Fruit fly (Drosophila melanogaster) whole organism, embryonic: ENCODE measurements around the gene Rab8.

ENCODE experiments used
- Atf6 ChIP-seq: fragments of 200-800 bp; sonication (Bioruptor generic); IDR thresholded peaks from 2 replicates; pipeline ENCODE4 v1.3.6; 2022; ENCODE audit warnings: missing biosample characterization, missing genetic modification characterization
- B-H2 ChIP-seq: fragments of 200-800 bp; sonication (Bioruptor generic); optimal IDR thresholded peaks from 2 replicates; lab custom pipeline; 2018; ENCODE audit warnings: missing biosample characterization, mild to moderate bottlenecking, missing genetic modification characterization
- Bgb ChIP-seq: fragments of 200-800 bp; sonication (Bioruptor generic); IDR thresholded peaks from 2 replicates; pipeline ENCODE4 v1.3.6; 2022; ENCODE audit warnings: missing biosample characterization, missing genetic modification characterization; ENCODE audit not compliant: partially characterized antibody
- Blimp-1 ChIP-seq: fragments of 200-800 bp; sonication (Bioruptor generic); optimal IDR thresholded peaks from 3 replicates; lab custom pipeline; 2018; ENCODE audit warnings: missing biosample characterization, missing genetic modification characterization, mild to moderate bottlenecking, moderate library complexity, missing genetic modification reagents
- C15 ChIP-seq: fragments of 200-800 bp; sonication (Bioruptor generic); IDR thresholded peaks from 3 replicates; pipeline ENCODE4 v1.3.6; 2022; ENCODE audit warnings: missing biosample characterization, missing genetic modification characterization
- CG11695 ChIP-seq: fragments of 200-800 bp; sonication (Bioruptor generic); IDR thresholded peaks from 3 replicates; pipeline ENCODE4 v1.3.6; 2022; ENCODE audit warnings: missing biosample characterization, missing genetic modification characterization
- CG14710 ChIP-seq: fragments of 200-800 bp; sonication (Bioruptor generic); optimal IDR thresholded peaks from 3 replicates; lab custom pipeline; 2019; ENCODE audit warnings: missing biosample characterization, mild to moderate bottlenecking, missing genetic modification characterization, moderate library complexity
- CG17186 ChIP-seq: fragments of 200-800 bp; sonication (Bioruptor generic); optimal IDR thresholded peaks from 3 replicates; lab custom pipeline; 2017; ENCODE audit warnings: missing biosample characterization, missing genetic modification reagents, missing genetic modification characterization
- CG1832 ChIP-seq: fragments of 200-800 bp; sonication (Bioruptor generic); optimal IDR thresholded peaks from 2 replicates; lab custom pipeline; 2017; ENCODE audit warnings: missing biosample characterization, mild to moderate bottlenecking, missing genetic modification characterization, inconsistent platforms
- CG18619 ChIP-seq: fragments of 200-800 bp; sonication (Bioruptor generic); optimal IDR thresholded peaks from 3 replicates; lab custom pipeline; 2017; ENCODE audit warnings: missing biosample characterization, mild to moderate bottlenecking, missing genetic modification characterization
- CG3281 ChIP-seq: fragments of 200-800 bp; sonication (Bioruptor generic); optimal IDR thresholded peaks from 3 replicates; lab custom pipeline; 2017; ENCODE audit warnings: missing biosample characterization, mild to moderate bottlenecking, missing genetic modification characterization
- CG34376 ChIP-seq: fragments of 200-800 bp; sonication (Bioruptor generic); optimal IDR thresholded peaks from 2 replicates; lab custom pipeline; 2018; ENCODE audit warnings: missing biosample characterization, mild to moderate bottlenecking, missing genetic modification characterization
- CG4360 ChIP-seq: fragments of 200-800 bp; sonication (Bioruptor generic); IDR thresholded peaks from 2 replicates; pipeline ENCODE4 v1.3.6; 2022; ENCODE audit warnings: missing biosample characterization, missing genetic modification characterization
- CG6854 ChIP-seq: fragments of 200-800 bp; sonication (Bioruptor generic); optimal IDR thresholded peaks from 3 replicates; lab custom pipeline; 2017; ENCODE audit warnings: missing biosample characterization, mild to moderate bottlenecking, missing genetic modification characterization
- CG8765 ChIP-seq: fragments of 200-800 bp; sonication (Bioruptor generic); IDR thresholded peaks from 2 replicates; pipeline ENCODE4 v1.3.6; 2022; ENCODE audit warnings: missing biosample characterization, missing genetic modification characterization
- CHES-1-like ChIP-seq: fragments of 200-800 bp; sonication (Bioruptor generic); optimal IDR thresholded peaks from 2 replicates; lab custom pipeline; 2016; ENCODE audit warnings: missing biosample characterization, missing genetic modification characterization
- Chrac-16 ChIP-seq: fragments of 200-800 bp; sonication (Bioruptor generic); optimal IDR thresholded peaks from 3 replicates; lab custom pipeline; 2016; ENCODE audit warnings: missing biosample characterization, missing genetic modification characterization
- D19A ChIP-seq: fragments of 200-800 bp; optimal IDR thresholded peaks from 3 replicates; lab custom pipeline; 2019; ENCODE audit warnings: missing biosample characterization, mild to moderate bottlenecking, missing genetic modification characterization, moderate library complexity
- Dip2 ChIP-seq: fragments of 200-800 bp; sonication (Bioruptor generic); IDR thresholded peaks from 2 replicates; pipeline ENCODE4 v1.3.6; 2022; ENCODE audit warnings: missing biosample characterization, missing genetic modification characterization
- ERR ChIP-seq: fragments of 200-800 bp; sonication (Bioruptor generic); optimal IDR thresholded peaks from 2 replicates; lab custom pipeline; 2016; ENCODE audit warnings: missing biosample characterization, missing genetic modification characterization
- HmgZ ChIP-seq: fragments of 200-800 bp; sonication (Bioruptor generic); optimal IDR thresholded peaks from 2 replicates; lab custom pipeline; 2018; ENCODE audit warnings: missing biosample characterization, mild to moderate bottlenecking, missing genetic modification characterization
- Kr ChIP-seq: fragments of 200-800 bp; sonication (Bioruptor generic); optimal IDR thresholded peaks from 2 replicates; lab custom pipeline; 2017; ENCODE audit warnings: missing biosample characterization, mild to moderate bottlenecking, missing genetic modification characterization
- Sin3A ChIP-seq: fragments of >200 bp; optimal IDR thresholded peaks from 2 replicates; lab custom pipeline; 2018
- Ssrp ChIP-seq: fragments of 200-800 bp; sonication (Bioruptor generic); optimal IDR thresholded peaks from 2 replicates; lab custom pipeline; 2018; ENCODE audit warnings: missing biosample characterization, mild to moderate bottlenecking, missing genetic modification characterization, moderate library complexity
- Taf1 ChIP-seq: fragments of 200-800 bp; sonication (Bioruptor generic); IDR thresholded peaks from 2 replicates; pipeline ENCODE4 v1.3.6; 2022; ENCODE audit warnings: missing biosample characterization, missing genetic modification characterization
- Trl ChIP-seq, 3 experiments: fragments of >200 bp in 2 of 3; fragments of 200-800 bp in 1 of 3; sonication (Bioruptor generic) in 1 of 3; optimal IDR thresholded peaks; 2 replicates in 1 of 3; 3 replicates in 2 of 3; lab custom pipeline; 2016 to 2017; ENCODE audit warnings: missing biosample characterization in 1 of 3, missing genetic modification characterization in 1 of 3
- bigmax ChIP-seq: fragments of 200-800 bp; sonication (Bioruptor generic); optimal IDR thresholded peaks from 2 replicates; lab custom pipeline; 2018; ENCODE audit warnings: missing biosample characterization, mild to moderate bottlenecking, missing genetic modification characterization
- cg ChIP-seq: fragments of 200-800 bp; sonication (Bioruptor generic); optimal IDR thresholded peaks from 3 replicates; lab custom pipeline; 2019; ENCODE audit warnings: missing biosample characterization, mild to moderate bottlenecking, missing genetic modification characterization, moderate library complexity
- chinmo ChIP-seq: fragments of 200-800 bp; sonication (Bioruptor generic); IDR thresholded peaks from 4 replicates; pipeline ENCODE4 v1.3.6; 2022; ENCODE audit warnings: missing biosample characterization, missing genetic modification characterization; ENCODE audit not compliant: partially characterized antibody
- croc ChIP-seq: fragments of 200-800 bp; sonication (Bioruptor generic); conservative IDR thresholded peaks from 3 replicates; pipeline ENCODE4 v1.3.6; 2022; ENCODE audit warnings: missing biosample characterization, missing genetic modification characterization
- cwo ChIP-seq: fragments of 200-800 bp; sonication (Bioruptor generic); optimal IDR thresholded peaks from 3 replicates; lab custom pipeline; 2017; ENCODE audit warnings: missing biosample characterization, missing genetic modification characterization, mild to moderate bottlenecking, moderate library complexity, missing genetic modification reagents
- exex ChIP-seq: fragments of 200-800 bp; sonication (Bioruptor generic); optimal IDR thresholded peaks from 4 replicates; lab custom pipeline; 2018; ENCODE audit warnings: missing biosample characterization, mild to moderate bottlenecking, missing genetic modification characterization, moderate library complexity
- ftz-f1 ChIP-seq: fragments of 200-800 bp; sonication (Bioruptor generic); optimal IDR thresholded peaks from 2 replicates; lab custom pipeline; 2016; ENCODE audit warnings: missing biosample characterization, missing genetic modification characterization
- jing ChIP-seq: fragments of 200-800 bp; sonication (Bioruptor generic); optimal IDR thresholded peaks from 2 replicates; lab custom pipeline; 2018; ENCODE audit warnings: missing biosample characterization, mild to moderate bottlenecking, missing genetic modification characterization
- lbe ChIP-seq: fragments of 200-800 bp; sonication (Bioruptor generic); optimal IDR thresholded peaks from 2 replicates; lab custom pipeline; 2016; ENCODE audit warnings: missing biosample characterization, mild to moderate bottlenecking, missing genetic modification characterization
- mirr ChIP-seq: fragments of 200-800 bp; sonication (Bioruptor generic); optimal IDR thresholded peaks from 3 replicates; lab custom pipeline; 2018; ENCODE audit warnings: missing biosample characterization, mild to moderate bottlenecking, missing genetic modification characterization
- nau ChIP-seq: fragments of 200-800 bp; sonication (Bioruptor generic); optimal IDR thresholded peaks from 3 replicates; lab custom pipeline; 2017; ENCODE audit warnings: missing biosample characterization, mild to moderate bottlenecking, missing genetic modification characterization, missing genetic modification reagents
- pros ChIP-seq: fragments of 200-800 bp; sonication (Bioruptor generic); optimal IDR thresholded peaks from 3 replicates; lab custom pipeline; 2019; ENCODE audit warnings: missing biosample characterization, mild to moderate bottlenecking, missing genetic modification characterization, moderate library complexity
- sd ChIP-seq: fragments of 200-800 bp; sonication (Bioruptor generic); optimal IDR thresholded peaks from 3 replicates; lab custom pipeline; 2018; ENCODE audit warnings: missing biosample characterization, mild to moderate bottlenecking, missing genetic modification characterization, moderate library complexity
- seq ChIP-seq: fragments of 200-800 bp; sonication (Bioruptor generic); IDR thresholded peaks from 2 replicates; pipeline ENCODE4 v1.3.6; 2022; ENCODE audit warnings: missing biosample characterization, missing genetic modification characterization
- shn ChIP-seq: fragments of 200-800 bp; sonication (Bioruptor generic); optimal IDR thresholded peaks from 3 replicates; lab custom pipeline; 2016; ENCODE audit warnings: missing biosample characterization, missing genetic modification characterization
- sisA ChIP-seq: fragments of 200-800 bp; sonication (Bioruptor generic); IDR thresholded peaks from 2 replicates; pipeline ENCODE4 v1.3.6; 2022; ENCODE audit warnings: missing biosample characterization, missing genetic modification characterization
- sug ChIP-seq: fragments of 200-800 bp; optimal IDR thresholded peaks from 2 replicates; lab custom pipeline; 2019; ENCODE audit warnings: missing biosample characterization, mild to moderate bottlenecking, missing genetic modification characterization, moderate library complexity
- tll ChIP-seq, 2 experiments: fragments of 200-800 bp in 1 of 2; fragments of >200 bp in 1 of 2; sonication (Bioruptor generic) in 1 of 2; optimal IDR thresholded peaks; 2 replicates each; lab custom pipeline; 2017 to 2019; ENCODE audit warnings: missing biosample characterization in 2 of 2, missing genetic modification characterization in 2 of 2, mild to moderate bottlenecking in 1 of 2, moderate library complexity in 1 of 2
- twi ChIP-seq: fragments of 200-800 bp; optimal IDR thresholded peaks from 2 replicates; lab custom pipeline; 2019; ENCODE audit warnings: missing biosample characterization, mild to moderate bottlenecking, missing genetic modification characterization, moderate library complexity
- tx ChIP-seq: fragments of 200-800 bp; sonication (Bioruptor generic); optimal IDR thresholded peaks from 2 replicates; lab custom pipeline; 2016; ENCODE audit warnings: missing biosample characterization, missing genetic modification characterization
- wor ChIP-seq: fragments of 200-800 bp; sonication (Bioruptor generic); IDR thresholded peaks from 2 replicates; pipeline ENCODE4 v1.3.6; 2022; ENCODE audit warnings: missing biosample characterization, missing genetic modification characterization
- zen ChIP-seq: fragments of 200-800 bp; sonication (Bioruptor generic); optimal IDR thresholded peaks from 3 replicates; lab custom pipeline; 2018; ENCODE audit warnings: missing biosample characterization, mild to moderate bottlenecking, missing genetic modification characterization, moderate library complexity

Gene Rab8

DNA sequence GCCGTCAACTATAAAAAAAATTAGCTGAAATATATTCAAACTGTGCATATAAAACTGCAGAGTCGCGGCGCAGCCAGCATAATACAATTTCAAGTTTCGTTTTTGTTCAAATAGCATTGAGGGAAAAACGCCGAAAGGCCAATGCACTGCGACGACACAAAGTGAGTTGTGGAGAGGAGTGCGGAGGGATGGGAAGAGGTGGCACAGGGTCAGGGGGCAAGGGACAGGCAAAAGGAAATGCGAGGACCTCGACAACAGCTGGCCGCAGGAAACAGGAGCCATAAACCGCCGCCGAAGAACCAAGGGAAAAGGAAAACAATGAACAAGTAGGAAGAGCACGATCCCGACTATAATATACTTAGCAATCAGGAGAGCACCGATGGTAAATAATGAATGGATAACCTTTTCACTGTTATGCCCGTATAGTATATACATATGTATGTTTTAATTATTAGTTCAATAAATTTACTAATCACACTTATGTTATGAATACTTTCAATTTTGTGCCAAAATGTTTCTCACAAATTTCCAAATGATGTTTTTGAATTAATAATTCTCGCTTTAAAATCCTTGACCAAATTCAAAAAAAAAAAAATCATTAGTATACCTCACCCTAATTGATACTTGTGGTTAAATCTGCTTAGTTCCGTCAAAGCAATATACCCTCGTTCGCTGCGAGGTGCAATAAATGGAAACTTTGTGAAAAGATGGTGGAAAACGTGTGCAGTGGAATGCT lies 27.8 kb upstream of the Rab8 start (continued):
- TF ChIP-seq Blimp-1 (GFP tag; lab: Kevin White, UChicago): peak; percentile 1
- TF ChIP-seq shn: no peak
- TF ChIP-seq chinmo (GFP tag; lab: Robert Waterston, UW): no peak
- TF ChIP-seq Chrac-16 (GFP tag; lab: Kevin White, UChicago): peak; percentile 48
- no peak for TF ChIP-seq Taf1
- TF ChIP-seq sug (tag; lab: Kevin White, UChicago): no peak
- no peak for TF ChIP-seq CG18619 (GFP tag; lab: Kevin White, UChicago)
- peak; percentile 33 for TF ChIP-seq CG14710 (tag; lab: Kevin White, UChicago)
- no peak for TF ChIP-seq CG17186 (GFP tag; lab: Kevin White, UChicago)
- no peak for TF ChIP-seq ERR
- no peak for TF ChIP-seq Dip2 (GFP tag; lab: Robert Waterston, UW)
- no peak for TF ChIP-seq Atf6 (GFP tag; lab: Robert Waterston, UW)
- peak; percentile 9 for TF ChIP-seq CHES-1-like
- TF ChIP-seq jing (GFP tag; lab: Kevin White, UChicago): no peak
- no peak for TF ChIP-seq HmgZ
- no peak for TF ChIP-seq Trl (optimal IDR thresholded peaks at IDR 0.05; lab: Kevin White, UChicago)
- no peak for TF ChIP-seq Trl (GFP tag; optimal IDR thresholded peaks at IDR 0.05; lab: Kevin White, UChicago)
- TF ChIP-seq seq (GFP tag; lab: Robert Waterston, UW): no peak
- TF ChIP-seq C15 (GFP tag; lab: Robert Waterston, UW): no peak

DNA sequence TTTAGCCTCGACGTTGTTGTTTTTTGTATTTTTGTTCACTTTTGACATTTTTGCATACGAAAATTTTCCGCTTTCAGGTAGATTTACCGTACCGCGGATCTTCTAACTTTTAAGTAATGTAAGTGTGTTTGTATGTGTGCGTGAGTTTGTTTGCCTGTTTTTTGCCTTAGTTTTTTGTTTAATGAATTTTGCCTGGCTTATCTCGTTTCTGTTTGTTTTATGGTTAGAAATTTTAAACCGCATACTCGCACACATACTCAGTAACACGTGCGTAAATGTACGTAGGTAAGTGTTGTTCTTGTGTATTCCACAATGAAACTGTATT lies 26.8 kb upstream of the Rab8 start:
- TF ChIP-seq tll (GFP tag; optimal IDR thresholded peaks at IDR 0.05; lab: Kevin White, UChicago) (peak in 1 of 2 experiments; percentile 73), chinmo (GFP tag; lab: Robert Waterston, UW) (peak; percentile 82; the same call in 3 of the 4 replicates), Sin3A (no peak), CG4360 (GFP tag; lab: Robert Waterston, UW) (peak; percentile 70; the same call in 1 of the 2 replicates), tx (GFP tag; lab: Kevin White, UChicago) (no peak), ftz-f1 (peak; percentile 20), CG3281 (GFP tag; lab: Kevin White, UChicago) (peak; percentile 24), croc (no peak), Ssrp (tag; lab: Kevin White, UChicago) (no peak), mirr (GFP tag; lab: Kevin White, UChicago) (peak; percentile 12), Bgb (GFP tag; lab: Robert Waterston, UW) (0 out of 2 replicates have a peak, but pooled peaks have one; percentile 29), D19A (tag; lab: Kevin White, UChicago) (peak; percentile 20), twi (tag; lab: Kevin White, UChicago) (peak; percentile 5), CG11695 (0 out of 3 replicates have a peak, but pooled peaks have one; percentile 6), Atf6 (GFP tag; lab: Robert Waterston, UW) (no peak), wor (GFP tag; lab: Robert Waterston, UW) (no peak), cwo (GFP tag; lab: Kevin White, UChicago) (peak; percentile 71), sd (peak; percentile 75), CG1832 (GFP tag; lab: Kevin White, UChicago) (no peak), CG6854 (GFP tag; lab: Kevin White, UChicago) (no peak), pros (GFP tag; lab: Kevin White, UChicago) (no peak), exex (peak; percentile 18), sisA (no peak), bigmax (GFP tag; lab: Kevin White, UChicago) (peak; percentile 49), Kr (peak; percentile 6), cg (GFP tag; lab: Kevin White, UChicago) (peak; percentile 62), CG34376 (peak; percentile 4), lbe (GFP tag; lab: Kevin White, UChicago) (no peak), zen (tag; lab: Kevin White, UChicago) (peak; percentile 35), B-H2 (peak; percentile 5), nau (no peak), CG8765 (no peak)
